Worm (Caenorhabditis elegans) whole organism, early embryonic: ENCODE data around the gene str-206.
A peak's percentile ranks its signal among the peaks of the same experiment; 100 is the strongest.

Experiments used
- B0310.2 ChIP-seq: sonication (generic microtip); optimal IDR thresholded peaks from 2 replicates; lab custom pipeline; 2016; ENCODE audit warnings: mild to moderate bottlenecking, missing genetic modification characterization, missing compliant biosample characterization
- F13C5.2 ChIP-seq: sonication (generic microtip); optimal IDR thresholded peaks from 2 replicates; lab custom pipeline; 2017; ENCODE audit warnings: mild to moderate bottlenecking, missing genetic modification characterization, inconsistent platforms, missing compliant biosample characterization
- aly-1 ChIP-seq: sonication (generic microtip); optimal IDR thresholded peaks from 2 replicates; lab custom pipeline; 2016; ENCODE audit warnings: missing genetic modification characterization, missing compliant biosample characterization
- ama-1 ChIP-seq: fragments of 150-350 bp; optimal IDR thresholded peaks from 2 replicates; lab custom pipeline; 2014
- ceh-13 ChIP-seq: fragments of 200-800 bp; sonication (Bioruptor generic); optimal IDR thresholded peaks from 2 replicates; lab custom pipeline; 2018; ENCODE audit warnings: mild to moderate bottlenecking, missing genetic modification characterization, missing compliant biosample characterization
- ceh-36 ChIP-seq: sonication (generic microtip); optimal IDR thresholded peaks from 2 replicates; lab custom pipeline; 2016; ENCODE audit warnings: missing genetic modification characterization, inconsistent platforms, missing compliant biosample characterization
- ets-7 ChIP-seq: sonication (generic microtip); optimal IDR thresholded peaks from 2 replicates; lab custom pipeline; 2016; ENCODE audit warnings: missing genotype, missing genetic modification characterization, missing compliant biosample characterization
- flt-1 ChIP-seq: fragments of 200-800 bp; sonication (Bioruptor generic); IDR thresholded peaks from 2 replicates; pipeline ENCODE4 v1.3.6; 2022; ENCODE audit warnings: missing genetic modification characterization, missing compliant biosample characterization
- hmbx-1 ChIP-seq: sonication (generic microtip); optimal IDR thresholded peaks from 2 replicates; lab custom pipeline; 2016; ENCODE audit warnings: mild to moderate bottlenecking, missing genetic modification characterization, missing compliant biosample characterization
- hmg-4 ChIP-seq: fragments of 200-800 bp; sonication (Bioruptor generic); optimal IDR thresholded peaks from 2 replicates; lab custom pipeline; 2018; ENCODE audit warnings: mild to moderate bottlenecking, missing genetic modification characterization, missing compliant biosample characterization
- hnd-1 ChIP-seq: sonication (generic microtip); optimal IDR thresholded peaks from 2 replicates; lab custom pipeline; 2016; ENCODE audit warnings: missing genetic modification characterization, missing compliant biosample characterization
- pes-1 ChIP-seq: fragments of 200-800 bp; sonication (Bioruptor generic); IDR thresholded peaks from 2 replicates; pipeline ENCODE4 v1.3.6; 2022; ENCODE audit warnings: missing genetic modification reagents, missing genetic modification characterization, missing compliant biosample characterization
- scrt-1 ChIP-seq: fragments of 200-800 bp; sonication (Bioruptor generic); IDR thresholded peaks from 2 replicates; pipeline ENCODE4 v1.3.6; 2022; ENCODE audit warnings: missing genetic modification characterization, missing compliant biosample characterization
- sea-1 ChIP-seq: fragments of 200-800 bp; sonication (Bioruptor generic); conservative IDR thresholded peaks from 2 replicates; pipeline ENCODE4 v1.3.6; 2022; ENCODE audit warnings: missing genetic modification characterization, missing compliant biosample characterization
- tbx-11 ChIP-seq: fragments of 200-800 bp; sonication (Bioruptor generic); IDR thresholded peaks from 2 replicates; pipeline ENCODE4 v1.3.6; 2022; ENCODE audit warnings: missing genetic modification characterization, missing compliant biosample characterization
- tbx-37 ChIP-seq: fragments of 200-800 bp; sonication (Bioruptor generic); conservative IDR thresholded peaks from 2 replicates; pipeline ENCODE4 v1.3.6; 2022; ENCODE audit warnings: missing genetic modification reagents, missing genetic modification characterization, missing compliant biosample characterization
- tra-4 ChIP-seq: sonication (generic microtip); optimal IDR thresholded peaks from 2 replicates; lab custom pipeline; 2017; ENCODE audit warnings: missing genetic modification characterization, missing compliant biosample characterization

The str-206 gene

ce11 chrV:6228400-6228895 lies 10.5 kb downstream of the str-206 start:
- TF ChIP-seq tbx-37 (GFP tag; lab: Robert Waterston, UW) (no peak), aly-1 (tag; lab: Kevin White, UChicago) (no peak), scrt-1 (GFP tag; lab: Robert Waterston, UW) (no peak), sea-1 (GFP tag; lab: Robert Waterston, UW) (no peak), B0310.2 (no peak), tra-4 (no peak), hnd-1 (tag; lab: Kevin White, UChicago) (no peak), tbx-11 (no peak), ama-1 (lab: Kevin White, UChicago) (no peak), ceh-36 (tag; lab: Kevin White, UChicago) (no peak), flt-1 (GFP tag; lab: Robert Waterston, UW) (no peak), F13C5.2 (tag; lab: Kevin White, UChicago) (no peak)

ce11 chrV:6228920-6229456 lies 11.1 kb downstream of the str-206 start:
- TF ChIP-seq hmg-4 (GFP tag; lab: Kevin White, UChicago): no peak
- TF ChIP-seq scrt-1 (GFP tag; lab: Robert Waterston, UW): no peak
- TF ChIP-seq hnd-1 (tag; lab: Kevin White, UChicago): no peak
- no peak for TF ChIP-seq B0310.2
- TF ChIP-seq ama-1 (lab: Kevin White, UChicago): no peak
- no peak for TF ChIP-seq tra-4
- TF ChIP-seq sea-1 (GFP tag; lab: Robert Waterston, UW): no peak
- no peak for TF ChIP-seq F13C5.2 (tag; lab: Kevin White, UChicago)
- TF ChIP-seq hmbx-1: no peak

ce11 chrV:6229457-6229949 lies 11.6 kb downstream of the str-206 start:
- no peak for TF ChIP-seq ets-7 (tag; lab: Kevin White, UChicago)
- TF ChIP-seq hnd-1 (tag; lab: Kevin White, UChicago): no peak
- no peak for TF ChIP-seq pes-1 (GFP tag; lab: Robert Waterston, UW)

- no peak for TF ChIP-seq hnd-1 (tag; lab: Kevin White, UChicago)
- no peak for TF ChIP-seq ets-7 (tag; lab: Kevin White, UChicago)
- TF ChIP-seq tra-4: no peak
- no peak for TF ChIP-seq hmg-4 (GFP tag; lab: Kevin White, UChicago)
- TF ChIP-seq scrt-1 (GFP tag; lab: Robert Waterston, UW): no peak
- no peak for TF ChIP-seq sea-1 (GFP tag; lab: Robert Waterston, UW)
- no peak for TF ChIP-seq pes-1 (GFP tag; lab: Robert Waterston, UW)
- TF ChIP-seq flt-1 (GFP tag; lab: Robert Waterston, UW): no peak
- TF ChIP-seq ama-1 (lab: Kevin White, UChicago): no peak
- TF ChIP-seq ceh-36 (tag; lab: Kevin White, UChicago): no peak
- TF ChIP-seq tbx-11: no peak
- TF ChIP-seq B0310.2: no peak
- no peak for TF ChIP-seq aly-1 (tag; lab: Kevin White, UChicago)
Observed at ce11 chrV:6230629-6231229, 12.8 kb downstream of the str-206 start.

ce11 chrV:6231902-6232340 lies 14.0 kb downstream of the str-206 start:
- no peak for TF ChIP-seq aly-1 (tag; lab: Kevin White, UChicago)
- no peak for TF ChIP-seq tbx-37 (GFP tag; lab: Robert Waterston, UW)
- no peak for TF ChIP-seq hnd-1 (tag; lab: Kevin White, UChicago)
- no peak for TF ChIP-seq F13C5.2 (tag; lab: Kevin White, UChicago)
- TF ChIP-seq ets-7 (tag; lab: Kevin White, UChicago): no peak
- TF ChIP-seq B0310.2: no peak

ce11 chrV:6232886-6233285 lies 15.0 kb downstream of the str-206 start:
- no peak for TF ChIP-seq B0310.2
- TF ChIP-seq scrt-1 (GFP tag; lab: Robert Waterston, UW): no peak
- no peak for TF ChIP-seq ama-1 (lab: Kevin White, UChicago)
- TF ChIP-seq hmg-4 (GFP tag; lab: Kevin White, UChicago): no peak
- TF ChIP-seq hnd-1 (tag; lab: Kevin White, UChicago): no peak
- TF ChIP-seq aly-1 (tag; lab: Kevin White, UChicago): no peak
- TF ChIP-seq flt-1 (GFP tag; lab: Robert Waterston, UW): no peak
- no peak for TF ChIP-seq ceh-13
- no peak for TF ChIP-seq hmbx-1
- no peak for TF ChIP-seq tbx-11
- TF ChIP-seq F13C5.2 (tag; lab: Kevin White, UChicago): no peak
- TF ChIP-seq tbx-37 (GFP tag; lab: Robert Waterston, UW): no peak
- TF ChIP-seq sea-1 (GFP tag; lab: Robert Waterston, UW): no peak

- peak; percentile 17 for TF ChIP-seq hmg-4 (GFP tag; lab: Kevin White, UChicago)
- TF ChIP-seq tbx-37 (GFP tag; lab: Robert Waterston, UW): 0 out of 2 replicates have a peak, but pooled peaks have one; percentile 18
- no peak for TF ChIP-seq F13C5.2 (tag; lab: Kevin White, UChicago)
Observed at ce11 chrV:6233952-6234351, 16.0 kb downstream of the str-206 start.

- TF ChIP-seq aly-1 (tag; lab: Kevin White, UChicago) (no peak), ets-7 (tag; lab: Kevin White, UChicago) (no peak), B0310.2 (no peak), tbx-11 (no peak), sea-1 (GFP tag; lab: Robert Waterston, UW) (no peak), F13C5.2 (tag; lab: Kevin White, UChicago) (no peak), pes-1 (GFP tag; lab: Robert Waterston, UW) (no peak)
Observed at ce11 chrV:6234876-6235275, 16.9 kb downstream of the str-206 start, which contains the start of gene K08B12.3. K08B12.3 (plus strand) TSS chrV:6235176.
